Worm (Caenorhabditis elegans): ENCODE results near the gene F47D12.6.

The F47D12.6 gene

DNA sequence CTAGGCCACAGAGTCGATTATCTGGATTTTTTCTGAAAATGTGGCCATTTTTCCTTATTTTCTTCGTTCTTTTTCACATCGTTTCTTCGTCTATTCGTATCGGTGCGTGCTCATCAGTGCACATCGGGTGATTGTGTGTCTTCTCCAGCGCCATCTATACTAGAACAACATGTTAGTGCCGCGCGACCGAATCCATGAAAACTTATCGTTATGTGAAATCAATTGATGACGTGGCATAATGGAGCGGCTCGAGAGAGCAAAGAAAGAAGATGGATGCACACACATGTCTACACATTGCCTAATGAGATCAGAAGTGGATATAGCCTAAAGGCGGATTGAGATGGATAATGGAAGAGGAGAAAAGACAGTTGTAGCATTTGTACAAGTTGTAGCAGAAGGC lies 25.1 kb upstream of the F47D12.6 start:
- no peak for TF ChIP-seq ref-2 (tag; optimal IDR thresholded peaks at IDR 0.05)
- TF ChIP-seq unc-42 (tag; optimal IDR thresholded peaks at IDR 0.05): peak; percentile 34

DNA sequence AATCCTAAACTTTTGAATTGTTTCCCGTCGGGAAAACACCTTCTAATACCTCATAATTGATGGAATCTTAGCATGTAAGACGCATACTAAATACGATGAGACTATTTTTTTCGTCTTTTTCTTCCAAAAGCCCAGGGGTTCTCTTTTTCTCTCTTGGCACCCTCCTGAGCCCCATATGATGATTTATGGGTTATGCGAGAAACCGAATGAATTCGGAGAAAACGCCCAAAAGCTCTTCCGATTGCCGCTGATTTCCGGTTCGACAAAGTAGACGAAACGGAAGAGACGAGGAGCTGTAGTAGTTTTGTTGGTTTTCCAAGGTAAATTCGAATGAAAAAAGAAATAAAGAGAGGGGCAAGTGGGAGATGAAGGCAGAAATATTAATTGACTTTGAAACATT lies 24.4 kb upstream of the F47D12.6 start:
- no peak for TF ChIP-seq hlh-30 (tag; optimal IDR thresholded peaks at IDR 0.05; ENCODE audit: insufficient read depth)
- no peak for TF ChIP-seq fkh-10 (GFP tag; optimal IDR thresholded peaks at IDR 0.05)
- no peak for TF ChIP-seq pha-4 (tag; optimal IDR thresholded peaks at IDR 0.05)
- no peak for TF ChIP-seq tbx-2 (tag; optimal IDR thresholded peaks at IDR 0.05)
- TF ChIP-seq sox-4 (tag; optimal IDR thresholded peaks at IDR 0.05): no peak
- TF ChIP-seq ahr-1 (tag; optimal IDR thresholded peaks at IDR 0.05): no peak
- TF ChIP-seq pax-1 (tag; optimal IDR thresholded peaks at IDR 0.05): no peak
- no peak for TF ChIP-seq nhr-232 (tag; optimal IDR thresholded peaks at IDR 0.05)
- no peak for TF ChIP-seq dmd-4 (tag; optimal IDR thresholded peaks at IDR 0.05; ENCODE audit: borderline replicate concordance)
- no peak for TF ChIP-seq ceh-2 (tag; optimal IDR thresholded peaks at IDR 0.05)
- TF ChIP-seq ceh-14 (tag; optimal IDR thresholded peaks at IDR 0.05): no peak
- no peak for TF ChIP-seq elt-4 (tag; optimal IDR thresholded peaks at IDR 0.05)
- no peak for TF ChIP-seq ceh-19 (GFP tag; optimal IDR thresholded peaks at IDR 0.05)
- TF ChIP-seq fkh-6 (tag; optimal IDR thresholded peaks at IDR 0.05): no peak
- no peak for TF ChIP-seq F13H6.1 (tag; optimal IDR thresholded peaks at IDR 0.05)
- no peak for TF ChIP-seq syd-9 (tag; optimal IDR thresholded peaks at IDR 0.05)
- no peak for TF ChIP-seq ceh-6 (GFP tag; optimal IDR thresholded peaks at IDR 0.05)
- no peak for TF ChIP-seq C38D4.7 (GFP tag; optimal IDR thresholded peaks at IDR 0.05)
- no peak for TF ChIP-seq ceh-18 (tag; optimal IDR thresholded peaks at IDR 0.05)

DNA sequence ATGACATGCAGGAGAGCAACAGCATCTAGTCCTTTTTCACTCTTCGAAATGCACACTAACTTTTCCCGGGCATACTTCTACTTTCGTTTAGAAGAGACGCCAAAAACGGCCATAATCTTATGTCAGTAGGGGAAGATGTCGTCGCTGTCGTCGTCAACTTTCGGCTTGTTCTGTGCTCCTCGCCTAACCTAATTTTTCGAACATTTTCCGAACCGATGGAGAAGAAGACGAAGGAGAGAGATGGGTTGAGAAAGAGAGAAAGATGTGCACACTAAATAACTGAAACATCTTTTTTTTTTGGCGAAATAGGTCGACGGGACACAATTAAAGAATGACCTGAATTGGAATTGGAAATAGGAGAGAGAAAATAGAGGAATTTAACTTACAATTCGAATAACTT lies 23.3 kb upstream of the F47D12.6 start:
- TF ChIP-seq unc-42 (tag; optimal IDR thresholded peaks at IDR 0.05): peak; percentile 90
- no peak for TF ChIP-seq ama-1 (optimal IDR thresholded peaks at IDR 0.05)
- TF ChIP-seq tbx-7 (tag; optimal IDR thresholded peaks at IDR 0.05): no peak
- TF ChIP-seq pha-4 (tag; optimal IDR thresholded peaks at IDR 0.05): no peak
- TF ChIP-seq ceh-19 (GFP tag; optimal IDR thresholded peaks at IDR 0.05): no peak
- no peak for TF ChIP-seq elt-4 (tag; optimal IDR thresholded peaks at IDR 0.05)

- no peak for TF ChIP-seq odd-2 (tag; optimal IDR thresholded peaks at IDR 0.05)
- no peak for TF ChIP-seq ceh-6 (GFP tag; optimal IDR thresholded peaks at IDR 0.05)
- TF ChIP-seq gmeb-2 (tag; optimal IDR thresholded peaks at IDR 0.05): no peak
- TF ChIP-seq lim-6 (tag; optimal IDR thresholded peaks at IDR 0.05): no peak
- TF ChIP-seq ztf-16 (tag; optimal IDR thresholded peaks at IDR 0.05): no peak
- TF ChIP-seq fkh-10 (GFP tag; optimal IDR thresholded peaks at IDR 0.05): no peak
- TF ChIP-seq zip-5 (tag; optimal IDR thresholded peaks at IDR 0.05): no peak
- no peak for TF ChIP-seq ceh-14 (tag; optimal IDR thresholded peaks at IDR 0.05)
These were observed 22.0 kb upstream of the F47D12.6 start, which contains the start of gene gar-2 for ce11 chrIII:6309066-6309465. TSS of gene gar-2 (plus strand) at chrIII:6309366.

DNA sequence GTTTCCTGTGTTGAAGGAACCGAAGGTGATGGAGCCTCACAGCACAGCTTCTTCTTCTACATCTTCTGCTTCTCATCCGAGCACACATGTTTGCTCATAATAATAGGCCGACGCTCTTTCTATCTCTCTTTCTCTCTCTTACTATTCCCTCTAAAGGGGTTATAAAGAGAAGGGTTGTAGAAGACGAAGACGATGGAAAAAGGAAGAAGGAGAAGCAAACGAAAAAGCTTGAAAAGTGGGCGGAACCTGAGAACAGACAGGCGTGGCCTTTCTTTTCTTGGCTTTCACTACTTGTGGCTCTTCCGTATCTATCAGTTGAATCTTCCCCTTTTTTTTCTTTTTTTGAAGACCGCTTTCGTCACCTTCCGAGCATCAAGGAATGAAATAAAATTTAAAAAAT lies 20.7 kb upstream of the F47D12.6 start:
- TF ChIP-seq unc-42 (tag; optimal IDR thresholded peaks at IDR 0.05) (peak; percentile 56), lin-11 (tag; optimal IDR thresholded peaks at IDR 0.05) (no peak), fkh-10 (GFP tag; optimal IDR thresholded peaks at IDR 0.05) (no peak)

ce11 chrIII:6303787-6304186 lies 16.7 kb upstream of the F47D12.6 start:
- TF ChIP-seq hlh-8 (tag; optimal IDR thresholded peaks at IDR 0.05) (no peak), zip-5 (tag; optimal IDR thresholded peaks at IDR 0.05) (no peak), C08G9.2 (tag; optimal IDR thresholded peaks at IDR 0.05) (no peak), nhr-11 (tag; optimal IDR thresholded peaks at IDR 0.05) (no peak), unc-42 (tag; optimal IDR thresholded peaks at IDR 0.05) (no peak), ceh-45 (GFP tag; IDR thresholded peaks at IDR 0.05) (no peak)
